Worm (Caenorhabditis elegans) whole organism, L2 larva: ENCODE measurements around the gene ddx-17.

Experiments used
- ama-1 ChIP-seq: fragments of 150-350 bp; optimal IDR thresholded peaks from 2 replicates; lab custom pipeline; 2018; ENCODE audit warnings: inconsistent platforms
- dmd-4 ChIP-seq: sonication (generic microtip); optimal IDR thresholded peaks from 2 replicates; lab custom pipeline; 2017; ENCODE audit warnings: missing biosample characterization, missing genetic modification characterization
- ztf-11 ChIP-seq: sonication (generic microtip); optimal IDR thresholded peaks from 2 replicates; lab custom pipeline; 2017; ENCODE audit warnings: missing biosample characterization, missing genetic modification characterization

DNA sequence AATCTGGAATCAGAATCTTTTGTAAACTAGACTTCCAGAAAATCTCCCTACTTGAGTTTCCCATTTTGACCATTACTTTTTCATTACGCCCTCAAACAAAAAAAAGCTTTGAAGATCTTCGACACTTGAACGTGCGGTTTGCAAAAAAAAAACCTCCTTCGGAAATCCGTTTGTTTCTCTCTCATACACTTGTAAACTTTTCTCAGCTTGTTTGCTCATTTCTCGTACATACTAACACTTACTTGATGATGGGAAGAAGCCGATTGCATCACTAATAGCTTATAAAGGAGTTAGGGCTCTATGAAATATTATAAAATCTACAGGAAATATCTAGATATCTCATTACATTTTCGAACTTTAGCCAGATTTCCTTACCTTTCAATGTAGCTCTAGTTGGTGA lies 9.9 kb downstream of the ddx-17 start:
- no peak for TF ChIP-seq dmd-4
- TF ChIP-seq ztf-11 (tag; lab: Kevin White, UChicago) = no peak
- no peak for TF ChIP-seq ama-1 (lab: Kevin White, UChicago)
